Fruit fly (Drosophila melanogaster) Kc167 (cell line): ENCODE results near the gene Sld5.

Source experiments
- Myc ChIP-seq: fragments of >200 bp; optimal IDR thresholded peaks from 2 replicates; lab custom pipeline; 2017; ENCODE audit warnings: missing external identifiers
- h ChIP-seq: fragments of >200 bp; optimal IDR thresholded peaks from 3 replicates; lab custom pipeline; 2018; ENCODE audit warnings: missing external identifiers
- insv ChIP-seq: fragments of >200 bp; optimal IDR thresholded peaks from 3 replicates; lab custom pipeline; 2018; ENCODE audit warnings: missing external identifiers
- psq ChIP-seq: fragments of >200 bp; optimal IDR thresholded peaks from 2 replicates; lab custom pipeline; 2017; ENCODE audit warnings: missing external identifiers

DNA sequence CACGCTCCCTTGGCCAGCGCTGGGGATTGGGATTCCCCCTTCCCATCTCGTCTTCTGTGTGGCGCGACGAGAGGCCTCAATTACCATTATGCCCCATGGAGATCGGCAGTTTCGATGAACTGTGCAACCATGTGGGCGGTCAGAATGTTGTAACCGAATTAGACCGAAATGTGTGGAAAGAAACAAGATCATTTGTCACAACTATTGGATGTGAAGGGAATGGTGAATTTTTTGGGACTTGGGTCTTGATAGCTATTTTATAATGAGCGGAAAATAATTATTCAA lies 42.7 kb downstream of the Sld5 start:
- TF ChIP-seq insv (lab: Kevin White, UChicago) (no peak), h (lab: Kevin White, UChicago) (no peak), psq (lab: Kevin White, UChicago) (no peak), Myc (lab: Kevin White, UChicago) (no peak)
